Fruit fly (Drosophila melanogaster) S2 (cell line): Measurements from ENCODE around the gene CG14966.

Experiments
- CG8478 ChIP-seq: fragments of >200 bp; optimal IDR thresholded peaks from 2 replicates; lab custom pipeline; 2018
- CTCF ChIP-seq, 2 experiments: fragments of >200 bp; optimal IDR thresholded peaks; 2 replicates each; lab custom pipeline; 2018

DNA sequence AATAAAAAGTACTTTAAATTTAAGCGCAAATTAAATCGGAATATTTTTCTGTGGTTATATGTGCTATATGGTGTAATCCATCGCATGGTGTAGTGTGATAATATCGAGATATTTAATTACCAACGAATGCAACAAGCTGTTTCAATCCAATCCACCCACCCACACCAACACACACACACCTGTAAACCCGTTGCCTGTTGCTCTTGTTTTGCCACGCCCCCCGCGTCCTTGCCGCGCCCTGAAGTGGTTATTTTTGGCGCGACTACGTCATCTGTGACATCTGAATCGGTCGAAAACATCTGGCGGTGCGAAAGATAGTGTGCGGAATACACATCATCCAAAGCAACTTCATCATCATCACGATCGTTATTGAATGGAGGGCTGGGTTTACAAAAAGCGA lies 32.0 kb downstream of the CG14966 start:
- no peak for TF ChIP-seq CTCF (optimal IDR thresholded peaks at IDR 0.05; lab: Kevin White, UChicago)
- no peak for TF ChIP-seq CG8478
